Worm (Caenorhabditis elegans) whole organism, late embryonic: ENCODE results near the gene ugt-9.
A peak's percentile ranks its signal among the peaks of the same experiment; 100 is the strongest.

Experiments used
- C38D4.7 ChIP-seq: fragments of 200-800 bp; sonication (Bioruptor generic); optimal IDR thresholded peaks from 2 replicates; lab custom pipeline; 2018; ENCODE audit warnings: mild to moderate bottlenecking, missing genetic modification characterization, moderate library complexity, missing compliant biosample characterization
- F13H6.1 ChIP-seq: sonication (generic microtip); optimal IDR thresholded peaks from 2 replicates; lab custom pipeline; 2016; ENCODE audit warnings: missing genetic modification characterization, missing compliant biosample characterization
- K02D7.2 ChIP-seq: sonication (generic microtip); optimal IDR thresholded peaks from 2 replicates; lab custom pipeline; 2017; ENCODE audit warnings: mild to moderate bottlenecking, missing genetic modification characterization, missing compliant biosample characterization
- ama-1 ChIP-seq: fragments of 150-350 bp; optimal IDR thresholded peaks from 2 replicates; lab custom pipeline; 2014
- ceh-14 ChIP-seq: sonication (generic microtip); optimal IDR thresholded peaks from 2 replicates; lab custom pipeline; 2016; ENCODE audit warnings: missing genotype, missing genetic modification characterization, missing compliant biosample characterization
- ceh-18 ChIP-seq: sonication (generic microtip); optimal IDR thresholded peaks from 2 replicates; lab custom pipeline; 2016; ENCODE audit warnings: missing genetic modification characterization, missing compliant biosample characterization
- ceh-19 ChIP-seq: fragments of 200-800 bp; sonication (Bioruptor generic); optimal IDR thresholded peaks from 2 replicates; lab custom pipeline; 2018; ENCODE audit warnings: mild to moderate bottlenecking, missing genetic modification characterization, missing compliant biosample characterization
- ceh-31 ChIP-seq: sonication (generic microtip); optimal IDR thresholded peaks from 2 replicates; lab custom pipeline; 2016; ENCODE audit warnings: missing genetic modification characterization, missing compliant biosample characterization
- ceh-48 ChIP-seq: sonication (generic microtip); optimal IDR thresholded peaks from 2 replicates; lab custom pipeline; 2016; ENCODE audit warnings: missing genetic modification characterization, inconsistent platforms, missing compliant biosample characterization
- ceh-6 ChIP-seq: fragments of 200-800 bp; sonication (Bioruptor generic); optimal IDR thresholded peaks from 2 replicates; lab custom pipeline; 2018; ENCODE audit warnings: mild to moderate bottlenecking, missing genetic modification characterization, missing compliant biosample characterization
- ceh-9 ChIP-seq: sonication (generic microtip); optimal IDR thresholded peaks from 2 replicates; lab custom pipeline; 2016; ENCODE audit warnings: mild to moderate bottlenecking, missing genetic modification characterization, inconsistent platforms, missing compliant biosample characterization
- elt-2 ChIP-seq: sonication (generic microtip); optimal IDR thresholded peaks from 2 replicates; lab custom pipeline; 2016; ENCODE audit warnings: missing genetic modification reagents, missing genetic modification characterization, missing compliant biosample characterization
- fax-1 ChIP-seq: sonication (generic microtip); optimal IDR thresholded peaks from 2 replicates; lab custom pipeline; 2016; ENCODE audit warnings: missing genotype, missing genetic modification characterization, missing compliant biosample characterization
- hlh-13 ChIP-seq: fragments of 200-800 bp; sonication (Bioruptor generic); optimal IDR thresholded peaks from 2 replicates; lab custom pipeline; 2018; ENCODE audit warnings: mild to moderate bottlenecking, missing genetic modification characterization, missing compliant biosample characterization
- lim-6 ChIP-seq: sonication (generic microtip); optimal IDR thresholded peaks from 2 replicates; lab custom pipeline; 2016; ENCODE audit warnings: missing genetic modification characterization, missing compliant biosample characterization
- mec-3 ChIP-seq: sonication (generic microtip); optimal IDR thresholded peaks from 2 replicates; lab custom pipeline; 2016; ENCODE audit warnings: borderline replicate concordance, missing genetic modification characterization, missing compliant biosample characterization
- odd-2 ChIP-seq: sonication (generic microtip); optimal IDR thresholded peaks from 2 replicates; lab custom pipeline; 2017; ENCODE audit warnings: antibody characterized with exemption, mild to moderate bottlenecking, missing genetic modification characterization, missing compliant biosample characterization
- pat-9 ChIP-seq: fragments of 200-800 bp; sonication (Bioruptor generic); optimal IDR thresholded peaks from 2 replicates; lab custom pipeline; 2018; ENCODE audit warnings: mild to moderate bottlenecking, missing genetic modification characterization, moderate library complexity, missing compliant biosample characterization
- pha-2 ChIP-seq: sonication (generic microtip); optimal IDR thresholded peaks from 2 replicates; lab custom pipeline; 2017; ENCODE audit warnings: mild to moderate bottlenecking, missing genetic modification characterization, missing compliant biosample characterization
- pha-4 ChIP-seq: fragments of 150-350 bp; optimal IDR thresholded peaks from 2 replicates; lab custom pipeline; 2018; ENCODE audit warnings: missing biosample characterization, missing genetic modification reagents, missing genetic modification characterization
- pqm-1 ChIP-seq: sonication (generic microtip); optimal IDR thresholded peaks from 2 replicates; lab custom pipeline; 2016; ENCODE audit warnings: missing genetic modification characterization, missing compliant biosample characterization
- pros-1 ChIP-seq: fragments of 150-350 bp; optimal IDR thresholded peaks from 2 replicates; lab custom pipeline; 2014; ENCODE audit warnings: missing biosample characterization, missing genetic modification reagents, missing genetic modification characterization
- rnt-1 ChIP-seq: sonication (generic microtip); optimal IDR thresholded peaks from 2 replicates; lab custom pipeline; 2016; ENCODE audit warnings: missing genetic modification characterization, missing compliant biosample characterization
- syd-9 ChIP-seq: sonication (generic microtip); optimal IDR thresholded peaks from 2 replicates; lab custom pipeline; 2016; ENCODE audit warnings: mild to moderate bottlenecking, missing genetic modification characterization, moderate library complexity, missing compliant biosample characterization
- ttx-3 ChIP-seq: sonication (generic microtip); optimal IDR thresholded peaks from 2 replicates; lab custom pipeline; 2016; ENCODE audit warnings: missing genetic modification reagents, missing genetic modification characterization, missing compliant biosample characterization
- unc-86 ChIP-seq: sonication (generic microtip); optimal IDR thresholded peaks from 2 replicates; lab custom pipeline; 2016; ENCODE audit warnings: missing genetic modification characterization, missing compliant biosample characterization

The ugt-9 gene

DNA sequence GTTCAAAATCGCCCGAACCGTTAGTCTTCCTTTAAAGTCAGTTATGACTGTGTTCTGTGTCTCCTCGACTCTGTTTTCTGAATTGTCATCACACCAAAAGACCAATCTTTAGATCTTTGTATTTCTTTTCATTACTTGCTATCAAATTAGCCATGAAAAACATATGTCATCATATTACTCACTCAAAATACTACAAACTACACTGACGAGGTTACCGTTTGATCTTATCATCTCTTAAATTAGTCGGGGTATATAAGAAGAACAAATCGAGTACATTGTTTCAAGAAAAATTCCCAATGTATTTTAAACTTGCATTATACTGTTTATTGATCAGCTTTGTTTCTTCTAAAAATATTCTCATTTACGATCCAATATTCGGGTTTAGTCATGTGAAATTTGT is 12.7 kb downstream of the ugt-9 start, which contains the start of gene ugt-13:
Gene ugt-13, plus strand, starts transcription at position 294 of the 400 bp plus-strand sequence.
- TF ChIP-seq lim-6 (tag; lab: Kevin White, UChicago) = no peak
- TF ChIP-seq fax-1 = no peak
- no peak for TF ChIP-seq C38D4.7 (GFP tag; lab: Kevin White, UChicago)

DNA sequence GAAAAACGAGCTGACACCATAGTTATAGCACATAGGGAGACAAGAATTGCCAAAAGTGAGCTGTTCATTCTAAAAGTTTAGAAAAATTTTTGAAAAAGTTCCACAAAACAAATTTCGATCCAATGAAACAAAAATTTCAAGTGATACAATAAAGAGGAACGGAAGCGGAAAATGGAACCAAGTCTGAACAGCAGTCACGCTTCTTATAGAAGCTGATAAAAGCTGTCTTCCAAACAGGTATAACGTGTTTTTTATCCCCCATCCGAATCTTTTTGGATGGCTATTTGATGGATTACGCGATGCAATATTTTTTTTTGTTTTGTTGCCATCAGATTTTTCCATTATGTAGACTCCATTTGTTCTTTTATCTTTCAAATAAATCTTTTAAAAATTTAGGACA is 16.5 kb downstream of the ugt-9 start, which contains the start of gene H23N18.5:
Gene H23N18.5, minus strand, starts transcription at position 69 of the 400 bp plus-strand sequence.
- TF ChIP-seq odd-2 (tag; lab: Kevin White, UChicago) = no peak
- no peak for TF ChIP-seq elt-2 (tag; lab: Kevin White, UChicago)
- no peak for TF ChIP-seq rnt-1 (tag; lab: Kevin White, UChicago)
- no peak for TF ChIP-seq F13H6.1 (tag; lab: Kevin White, UChicago)

DNA sequence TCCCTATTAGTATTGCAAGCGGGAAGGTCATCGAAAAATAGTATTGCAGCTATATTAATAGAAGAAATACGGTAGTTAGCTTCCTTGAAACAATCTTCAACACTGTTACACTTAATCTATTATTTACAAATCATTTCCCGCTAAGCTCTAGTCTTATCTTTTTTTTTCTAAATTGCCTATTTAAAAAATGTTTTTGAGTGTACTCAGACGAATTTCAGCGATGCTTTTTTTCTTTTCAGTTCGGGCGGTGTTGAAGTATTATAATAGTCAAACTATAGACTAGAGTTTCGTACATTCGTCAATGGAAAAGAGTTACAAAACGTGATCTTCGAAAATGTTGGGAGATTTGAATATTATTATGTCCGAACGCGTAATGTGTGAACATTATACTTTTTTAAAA is 18.0 kb downstream of the ugt-9 start:
- TF ChIP-seq syd-9 (tag; lab: Kevin White, UChicago) = no peak
- TF ChIP-seq, all 69 proteins: peak for 0

DNA sequence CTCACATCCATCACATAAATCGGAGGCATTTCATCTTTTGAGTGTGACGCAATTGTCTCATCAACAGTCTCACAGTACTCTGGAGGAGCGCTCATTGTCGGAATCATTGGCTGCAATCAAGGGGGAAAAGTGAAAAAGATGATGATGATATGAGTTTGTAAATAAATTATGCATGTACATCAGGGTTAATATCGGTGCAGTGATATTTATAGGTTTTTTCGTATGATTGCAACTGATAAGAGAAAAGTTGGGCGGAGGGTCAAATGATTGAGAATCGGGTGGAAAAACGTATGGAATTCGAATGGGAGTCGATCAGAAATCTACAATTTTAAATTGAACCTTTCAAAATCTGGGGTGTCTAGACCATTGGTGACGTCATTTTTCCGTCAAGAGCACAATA is 19.0 kb downstream of the ugt-9 start, which contains the start of gene H23N18.6:
Gene H23N18.6, minus strand, starts transcription at position 201 of the 400 bp plus-strand sequence.
- peak; percentile 60 for TF ChIP-seq elt-2 (tag; lab: Kevin White, UChicago)
- no peak for TF ChIP-seq pat-9 (tag; lab: Kevin White, UChicago)

DNA sequence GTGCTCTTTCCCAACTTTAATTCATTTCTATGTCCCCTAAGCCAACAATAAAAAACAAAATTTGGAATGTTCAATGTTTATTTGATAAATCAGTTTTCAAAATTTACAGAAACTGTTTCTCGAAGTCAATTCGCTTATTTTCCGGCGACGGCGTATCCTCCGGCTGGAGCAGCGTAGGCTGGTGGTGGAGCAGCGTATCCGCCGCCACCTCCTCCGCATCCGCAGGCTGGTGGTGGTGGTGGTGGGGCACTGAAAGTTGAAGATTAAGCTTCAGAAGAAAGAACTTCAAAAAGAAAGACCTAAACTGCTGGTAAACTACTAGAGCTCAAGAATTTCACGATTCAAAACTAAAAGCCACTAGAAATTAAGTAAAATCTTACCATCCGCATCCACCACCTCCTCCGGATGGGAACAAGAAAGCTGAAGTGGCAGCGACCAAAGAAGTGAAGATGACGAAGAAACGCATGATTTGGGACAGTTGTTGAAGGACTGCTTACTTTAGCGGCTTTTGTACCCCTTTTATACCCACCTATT is 22.3 kb downstream of the ugt-9 start, which contains the start of gene C02E7.7:
Gene C02E7.7, minus strand, starts transcription at position 484 of the 534 bp plus-strand sequence.
- TF ChIP-seq K02D7.2 (tag; lab: Kevin White, UChicago) (no peak), ama-1 (lab: Kevin White, UChicago) (peak; percentile 7)
- TF ChIP-seq, all 69 proteins: peak for 1

DNA sequence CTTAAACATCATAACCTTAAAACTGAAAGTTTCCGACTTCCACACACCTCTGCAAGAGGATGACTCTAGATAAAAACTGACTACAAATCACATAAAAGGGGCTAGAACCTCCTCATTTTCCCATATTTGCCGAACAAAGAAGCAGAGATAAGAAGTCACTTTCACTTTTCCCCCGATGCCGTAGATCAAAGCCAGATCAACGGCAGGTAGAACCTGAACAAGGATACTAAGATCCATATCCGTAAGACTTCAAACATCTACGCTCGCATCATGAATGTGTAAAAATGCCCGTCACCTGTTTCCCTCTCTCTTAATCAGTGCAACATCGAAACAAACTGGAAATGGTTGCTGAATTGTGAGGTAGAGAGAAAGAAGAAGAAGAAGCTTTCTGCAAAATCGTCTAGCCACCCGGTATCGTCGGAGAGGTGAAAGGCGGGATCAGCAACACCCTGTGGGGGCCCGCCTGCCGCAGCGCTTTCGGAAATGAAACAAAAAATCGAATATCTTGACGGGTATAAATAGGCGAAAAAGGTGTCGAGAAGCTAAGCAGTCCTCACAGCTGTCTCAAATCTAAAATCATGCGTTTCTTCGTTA is 22.9 kb downstream of the ugt-9 start, which contains the start of gene C02E7.6:
Gene C02E7.6, plus strand, starts transcription at position 544 of the 594 bp plus-strand sequence.
- no peak for TF ChIP-seq pha-2 (tag; lab: Kevin White, UChicago)
- peak; percentile 16 for TF ChIP-seq rnt-1 (tag; lab: Kevin White, UChicago)

DNA sequence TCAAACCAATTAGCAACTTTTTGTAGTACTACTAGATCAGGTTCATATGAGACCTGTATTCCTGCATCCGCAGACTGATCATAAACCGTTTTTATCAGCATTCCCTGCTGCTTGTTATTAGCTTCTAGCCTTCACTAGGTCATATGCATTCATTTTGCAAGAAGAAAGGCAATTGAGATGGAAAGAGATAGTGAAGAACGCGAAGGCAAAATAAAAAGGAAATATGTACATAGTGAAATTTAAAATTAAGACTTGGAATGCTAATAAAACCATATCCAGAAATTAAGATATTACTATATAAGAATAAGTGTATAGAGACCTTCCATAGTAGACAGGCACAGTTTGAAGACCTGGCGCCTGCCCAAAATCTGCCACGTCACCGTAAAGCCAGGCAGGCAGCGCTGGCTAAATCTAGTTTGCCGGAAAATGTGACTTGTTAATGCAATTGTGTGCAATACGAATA is 24.9 kb downstream of the ugt-9 start, which contains the start of the genes C02E7.8 and srh-23:
Gene C02E7.8, minus strand, starts transcription at position 101 of the 463 bp plus-strand sequence.
Gene srh-23, plus strand, starts transcription at position 413 of the 463 bp plus-strand sequence.
- no peak for TF ChIP-seq ceh-31 (tag; lab: Kevin White, UChicago)
- no peak for TF ChIP-seq ceh-18 (tag; lab: Kevin White, UChicago)
- no peak for TF ChIP-seq ceh-48 (tag; lab: Kevin White, UChicago)
- no peak for TF ChIP-seq pros-1
- TF ChIP-seq odd-2 (tag; lab: Kevin White, UChicago) = no peak
- no peak for TF ChIP-seq rnt-1 (tag; lab: Kevin White, UChicago)
- no peak for TF ChIP-seq ceh-14 (tag; lab: Kevin White, UChicago)
- TF ChIP-seq ceh-9 (tag; lab: Kevin White, UChicago) = no peak
- no peak for TF ChIP-seq ceh-19 (GFP tag; lab: Kevin White, UChicago)
- TF ChIP-seq ceh-6 = no peak
- no peak for TF ChIP-seq ttx-3
- no peak for TF ChIP-seq hlh-13
- TF ChIP-seq unc-86 (tag; lab: Kevin White, UChicago) = no peak
- no peak for TF ChIP-seq F13H6.1 (tag; lab: Kevin White, UChicago)
- TF ChIP-seq pha-4 (tag; lab: Kevin White, UChicago) = no peak
- no peak for TF ChIP-seq pqm-1 (tag; lab: Kevin White, UChicago)
- no peak for TF ChIP-seq syd-9 (tag; lab: Kevin White, UChicago)
- TF ChIP-seq mec-3 (tag; lab: Kevin White, UChicago) = no peak
